Worm (Caenorhabditis elegans) whole organism, late embryonic: ENCODE data around the gene dhs-15.

Experiments used
- C08G9.2 ChIP-seq: sonication (generic microtip); optimal IDR thresholded peaks from 2 replicates; lab custom pipeline; 2016; ENCODE audit warnings: mild to moderate bottlenecking, missing genetic modification characterization, moderate library complexity, missing compliant biosample characterization
- T23F11.4 ChIP-seq: fragments of 200-800 bp; sonication (Bioruptor generic); optimal IDR thresholded peaks from 2 replicates; lab custom pipeline; 2018; ENCODE audit warnings: mild to moderate bottlenecking, missing genetic modification characterization, missing compliant biosample characterization
- Y22D7AL.16 ChIP-seq: sonication (generic microtip); optimal IDR thresholded peaks from 2 replicates; lab custom pipeline; 2016; ENCODE audit warnings: missing genetic modification characterization, missing compliant biosample characterization
- ama-1 ChIP-seq: fragments of 150-350 bp; optimal IDR thresholded peaks from 2 replicates; lab custom pipeline; 2014
- ceh-14 ChIP-seq: sonication (generic microtip); optimal IDR thresholded peaks from 2 replicates; lab custom pipeline; 2016; ENCODE audit warnings: missing genotype, missing genetic modification characterization, missing compliant biosample characterization
- ceh-2 ChIP-seq: sonication (generic microtip); optimal IDR thresholded peaks from 2 replicates; lab custom pipeline; 2016; ENCODE audit warnings: missing genotype, missing genetic modification characterization, missing compliant biosample characterization
- ceh-22 ChIP-seq: sonication (generic microtip); optimal IDR thresholded peaks from 2 replicates; lab custom pipeline; 2017; ENCODE audit warnings: missing biosample characterization, missing genetic modification characterization
- ceh-24 ChIP-seq: sonication (generic microtip); optimal IDR thresholded peaks from 2 replicates; lab custom pipeline; 2016; ENCODE audit warnings: mild to moderate bottlenecking, missing genetic modification characterization, missing compliant biosample characterization
- ceh-45 ChIP-seq: fragments of 200-800 bp; sonication (Bioruptor generic); IDR thresholded peaks from 2 replicates; pipeline ENCODE4 v1.3.6; 2022; ENCODE audit warnings: missing genetic modification reagents, missing genetic modification characterization, missing compliant biosample characterization
- ceh-48 ChIP-seq: sonication (generic microtip); optimal IDR thresholded peaks from 2 replicates; lab custom pipeline; 2016; ENCODE audit warnings: missing genetic modification characterization, inconsistent platforms, missing compliant biosample characterization
- ceh-6 ChIP-seq: fragments of 200-800 bp; sonication (Bioruptor generic); optimal IDR thresholded peaks from 2 replicates; lab custom pipeline; 2018; ENCODE audit warnings: mild to moderate bottlenecking, missing genetic modification characterization, missing compliant biosample characterization
- ceh-9 ChIP-seq: sonication (generic microtip); optimal IDR thresholded peaks from 2 replicates; lab custom pipeline; 2016; ENCODE audit warnings: mild to moderate bottlenecking, missing genetic modification characterization, inconsistent platforms, missing compliant biosample characterization
- dve-1 ChIP-seq: sonication (generic microtip); optimal IDR thresholded peaks from 2 replicates; lab custom pipeline; 2017; ENCODE audit warnings: antibody characterized with exemption, mild to moderate bottlenecking, missing genetic modification characterization, missing compliant biosample characterization
- ets-4 ChIP-seq: sonication (generic microtip); optimal IDR thresholded peaks from 2 replicates; lab custom pipeline; 2016; ENCODE audit warnings: missing genetic modification characterization, missing compliant biosample characterization
- fax-1 ChIP-seq: sonication (generic microtip); optimal IDR thresholded peaks from 2 replicates; lab custom pipeline; 2016; ENCODE audit warnings: missing genotype, missing genetic modification characterization, missing compliant biosample characterization
- fkh-10 ChIP-seq: fragments of 150-350 bp; optimal IDR thresholded peaks from 2 replicates; lab custom pipeline; 2014; ENCODE audit warnings: missing biosample characterization, missing genetic modification reagents, missing genetic modification characterization
- fkh-6 ChIP-seq: sonication (generic microtip); optimal IDR thresholded peaks from 2 replicates; lab custom pipeline; 2016; ENCODE audit warnings: missing genetic modification characterization, missing compliant biosample characterization
- hlh-15 ChIP-seq: sonication (generic microtip); optimal IDR thresholded peaks from 2 replicates; lab custom pipeline; 2016; ENCODE audit warnings: missing genetic modification characterization, missing compliant biosample characterization
- hlh-30 ChIP-seq: sonication (generic microtip); optimal IDR thresholded peaks from 2 replicates; lab custom pipeline; 2017; ENCODE audit warnings: antibody characterized with exemption, missing genetic modification characterization, missing compliant biosample characterization; ENCODE audit not compliant: insufficient read depth
- hlh-6 ChIP-seq: sonication (generic microtip); optimal IDR thresholded peaks from 2 replicates; lab custom pipeline; 2016; ENCODE audit warnings: missing genotype, missing genetic modification characterization, missing compliant biosample characterization
- hlh-8 ChIP-seq: sonication (generic microtip); optimal IDR thresholded peaks from 2 replicates; lab custom pipeline; 2016; ENCODE audit warnings: missing genotype, missing genetic modification characterization, missing compliant biosample characterization
- lim-6 ChIP-seq: sonication (generic microtip); optimal IDR thresholded peaks from 2 replicates; lab custom pipeline; 2016; ENCODE audit warnings: missing genetic modification characterization, missing compliant biosample characterization
- lin-11 ChIP-seq: fragments of 200-800 bp; sonication (Bioruptor generic); optimal IDR thresholded peaks from 2 replicates; lab custom pipeline; 2018; ENCODE audit warnings: mild to moderate bottlenecking, missing genetic modification characterization, missing compliant biosample characterization
- nfya-1 ChIP-seq: sonication (generic microtip); optimal IDR thresholded peaks from 2 replicates; lab custom pipeline; 2017; ENCODE audit warnings: missing genetic modification characterization, mild to moderate bottlenecking, missing compliant biosample characterization, antibody characterized with exemption, moderate library complexity
- nhr-232 ChIP-seq: sonication (generic microtip); optimal IDR thresholded peaks from 2 replicates; lab custom pipeline; 2016; ENCODE audit warnings: missing genetic modification characterization, missing compliant biosample characterization
- odd-2 ChIP-seq: sonication (generic microtip); optimal IDR thresholded peaks from 2 replicates; lab custom pipeline; 2017; ENCODE audit warnings: antibody characterized with exemption, mild to moderate bottlenecking, missing genetic modification characterization, missing compliant biosample characterization
- pat-9 ChIP-seq: fragments of 200-800 bp; sonication (Bioruptor generic); optimal IDR thresholded peaks from 2 replicates; lab custom pipeline; 2018; ENCODE audit warnings: mild to moderate bottlenecking, missing genetic modification characterization, moderate library complexity, missing compliant biosample characterization
- pha-2 ChIP-seq: sonication (generic microtip); optimal IDR thresholded peaks from 2 replicates; lab custom pipeline; 2017; ENCODE audit warnings: mild to moderate bottlenecking, missing genetic modification characterization, missing compliant biosample characterization
- ref-2 ChIP-seq: sonication (generic microtip); optimal IDR thresholded peaks from 2 replicates; lab custom pipeline; 2016; ENCODE audit warnings: missing genetic modification characterization, missing compliant biosample characterization
- rnt-1 ChIP-seq: sonication (generic microtip); optimal IDR thresholded peaks from 2 replicates; lab custom pipeline; 2016; ENCODE audit warnings: missing genetic modification characterization, missing compliant biosample characterization
- sdc-2 ChIP-seq: sonication (generic microtip); optimal IDR thresholded peaks from 2 replicates; lab custom pipeline; 2016; ENCODE audit warnings: missing genotype, missing genetic modification characterization, missing compliant biosample characterization
- sox-2 ChIP-seq: fragments of 200-800 bp; sonication (Bioruptor generic); IDR thresholded peaks from 2 replicates; pipeline ENCODE4 v1.3.6; 2022; ENCODE audit warnings: missing genetic modification reagents, missing genetic modification characterization, missing compliant biosample characterization
- sox-4 ChIP-seq: sonication (generic microtip); optimal IDR thresholded peaks from 2 replicates; lab custom pipeline; 2017; ENCODE audit warnings: mild to moderate bottlenecking, missing genetic modification characterization, inconsistent platforms, missing compliant biosample characterization
- ttx-3 ChIP-seq: sonication (generic microtip); optimal IDR thresholded peaks from 2 replicates; lab custom pipeline; 2016; ENCODE audit warnings: missing genetic modification reagents, missing genetic modification characterization, missing compliant biosample characterization
- unc-3 ChIP-seq, 2 experiments: fragments of 200-800 bp in 1 of 2; sonication (Bioruptor generic) in 1 of 2; sonication (generic microtip) in 1 of 2; conservative IDR thresholded peaks in 1 of 2; optimal IDR thresholded peaks in 1 of 2; 2 replicates each; pipeline versions ENCODE4 v1.3.6 to Lab custom; 2016 to 2022; ENCODE audit warnings: missing compliant biosample characterization in 2 of 2, missing genetic modification characterization in 2 of 2, missing genetic modification reagents in 1 of 2
- unc-55 ChIP-seq: sonication (generic microtip); optimal IDR thresholded peaks from 2 replicates; lab custom pipeline; 2017; ENCODE audit warnings: missing biosample characterization, missing genetic modification reagents, missing genetic modification characterization
- ztf-16 ChIP-seq: sonication (generic microtip); optimal IDR thresholded peaks from 2 replicates; lab custom pipeline; 2017; ENCODE audit warnings: missing genetic modification characterization, missing compliant biosample characterization

Gene dhs-15

ce11 chrV:2792958-2793357 is 23.3 kb upstream of the dhs-15 start:
- no peak for TF ChIP-seq ama-1 (lab: Kevin White, UChicago)
- no peak for TF ChIP-seq sdc-2
- TF ChIP-seq nfya-1 (tag; lab: Kevin White, UChicago), result no peak
- TF ChIP-seq ceh-9 (tag; lab: Kevin White, UChicago), result no peak
- TF ChIP-seq sox-2 (GFP tag; lab: Robert Waterston, UW), result no peak
- TF ChIP-seq C08G9.2 (tag; lab: Kevin White, UChicago), result no peak
- TF ChIP-seq ceh-22 (tag; lab: Kevin White, UChicago), result no peak
- TF ChIP-seq lin-11, result no peak
- TF ChIP-seq ttx-3 (tag; lab: Kevin White, UChicago), result no peak
- TF ChIP-seq rnt-1 (tag; lab: Kevin White, UChicago), result no peak
- no peak for TF ChIP-seq ceh-6 (GFP tag; lab: Kevin White, UChicago)

ce11 chrV:2780786-2781185 is 11.1 kb upstream of the dhs-15 start, which contains the start of gene R05D8.11:
Gene R05D8.11 (minus strand): TSS chrV:2780886.
- TF ChIP-seq fkh-6 (no peak), T23F11.4 (GFP tag; lab: Kevin White, UChicago) (no peak), unc-55 (no peak), rnt-1 (tag; lab: Kevin White, UChicago) (no peak), sox-4 (tag; lab: Kevin White, UChicago) (no peak), unc-3 (GFP tag; conservative IDR thresholded peaks at IDR 0.05; lab: Robert Waterston, UW) (no peak), unc-3 (tag; optimal IDR thresholded peaks at IDR 0.05; lab: Kevin White, UChicago) (no peak), dve-1 (tag; lab: Kevin White, UChicago) (no peak), ceh-45 (GFP tag; lab: Robert Waterston, UW) (no peak), ceh-14 (tag; lab: Kevin White, UChicago) (no peak), Y22D7AL.16 (tag; lab: Kevin White, UChicago) (no peak), fax-1 (tag; lab: Kevin White, UChicago) (no peak), ref-2 (no peak)

ce11 chrV:2774042-2774441 is 4.4 kb upstream of the dhs-15 start, which contains the start of gene srj-18:
Gene srj-18 (plus strand): TSS chrV:2774342.
- TF ChIP-seq fkh-10 (GFP tag; lab: Kevin White, UChicago), result no peak
- no peak for TF ChIP-seq lim-6 (tag; lab: Kevin White, UChicago)
- TF ChIP-seq ets-4 (tag; lab: Kevin White, UChicago), result no peak
- TF ChIP-seq hlh-6 (tag; lab: Kevin White, UChicago), result no peak
- no peak for TF ChIP-seq ceh-45 (GFP tag; lab: Robert Waterston, UW)
- no peak for TF ChIP-seq ceh-2 (tag; lab: Kevin White, UChicago)
- TF ChIP-seq ceh-48 (tag; lab: Kevin White, UChicago), result no peak
- no peak for TF ChIP-seq nhr-232 (tag; lab: Kevin White, UChicago)
- no peak for TF ChIP-seq sdc-2
- no peak for TF ChIP-seq hlh-30
- no peak for TF ChIP-seq ceh-24
- no peak for TF ChIP-seq hlh-15 (tag; lab: Kevin White, UChicago)
- no peak for TF ChIP-seq C08G9.2 (tag; lab: Kevin White, UChicago)
- TF ChIP-seq pha-2 (tag; lab: Kevin White, UChicago), result no peak
- TF ChIP-seq hlh-8 (tag; lab: Kevin White, UChicago), result no peak
- TF ChIP-seq odd-2 (tag; lab: Kevin White, UChicago), result no peak
- TF ChIP-seq ztf-16 (tag; lab: Kevin White, UChicago), result no peak
- no peak for TF ChIP-seq pat-9 (tag; lab: Kevin White, UChicago)
- TF ChIP-seq unc-3 (GFP tag; conservative IDR thresholded peaks at IDR 0.05; lab: Robert Waterston, UW), result no peak
- no peak for TF ChIP-seq unc-3 (tag; optimal IDR thresholded peaks at IDR 0.05; lab: Kevin White, UChicago)
- TF ChIP-seq, all 69 proteins: peak for 0
